Worm (Caenorhabditis elegans) whole organism, L4 larva: ENCODE measurements around the gene T06C10.3.

Experiments
- D1046.2 ChIP-seq: fragments of 200-800 bp; sonication (Bioruptor generic); IDR thresholded peaks from 2 replicates; pipeline ENCODE4 v1.3.6; 2022; ENCODE audit warnings: missing genetic modification characterization, missing compliant biosample characterization
- nhr-28 ChIP-seq: fragments of 150-350 bp; optimal IDR thresholded peaks from 2 replicates; lab custom pipeline; 2014; ENCODE audit warnings: missing biosample characterization, missing genetic modification characterization
- pha-4 ChIP-seq, 2 experiments: fragments of 150-350 bp in 1 of 2; fragments of 200-800 bp in 1 of 2; sonication (Bioruptor generic) in 1 of 2; IDR thresholded peaks in 1 of 2; optimal IDR thresholded peaks in 1 of 2; 2 replicates each; pipeline versions ENCODE4 v1.3.6 to Lab custom; 2014 to 2022; ENCODE audit warnings: missing genetic modification characterization in 2 of 2, missing genetic modification reagents in 2 of 2, missing biosample characterization in 1 of 2, missing compliant biosample characterization in 1 of 2
- tra-1 ChIP-seq: fragments of 200-800 bp; sonication (Bioruptor generic); IDR thresholded peaks from 2 replicates; pipeline ENCODE4 v1.3.6; 2022; ENCODE audit warnings: missing genetic modification reagents, missing genetic modification characterization, missing compliant biosample characterization
- ztf-11 ChIP-seq: fragments of 150-350 bp; optimal IDR thresholded peaks from 2 replicates; lab custom pipeline; 2014; ENCODE audit warnings: missing biosample characterization, missing genetic modification characterization

DNA sequence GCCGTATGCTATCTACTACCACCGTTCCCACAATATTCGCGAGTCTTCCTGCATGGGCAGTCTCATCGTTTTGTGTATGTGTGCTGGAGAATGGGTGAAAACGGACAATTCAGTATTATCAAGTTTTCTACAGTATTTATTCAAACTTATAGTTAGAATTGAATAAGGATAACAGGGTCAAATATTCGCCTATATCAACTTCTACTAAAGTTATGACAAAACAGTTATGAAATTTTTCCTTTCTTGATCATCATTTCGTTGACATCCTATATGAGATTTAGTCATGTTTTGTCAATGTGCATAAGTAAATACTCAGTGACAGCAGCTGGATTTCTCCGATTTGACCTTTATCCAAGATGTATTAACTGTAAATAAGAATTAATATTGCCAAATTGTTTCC, 19.3 kb upstream of the T06C10.3 start:
- TF ChIP-seq nhr-28 (tag; lab: Kevin White, UChicago) (no peak), pha-4 (GFP tag; IDR thresholded peaks at IDR 0.05; lab: Robert Waterston, UW) (no peak), pha-4 (tag; optimal IDR thresholded peaks at IDR 0.05; lab: Kevin White, UChicago) (no peak), tra-1 (no peak), ztf-11 (tag; lab: Kevin White, UChicago) (no peak), D1046.2 (no peak)
